Fruit fly (Drosophila melanogaster) whole organism, embryonic: ENCODE data around the gene Tbcc.

Source experiments
- CG8359 ChIP-seq: fragments of 200-800 bp; sonication (Bioruptor generic); optimal IDR thresholded peaks from 2 replicates; lab custom pipeline; 2017; ENCODE audit warnings: missing biosample characterization, mild to moderate bottlenecking, missing genetic modification characterization, borderline replicate concordance
- tap ChIP-seq: fragments of 200-800 bp; optimal IDR thresholded peaks from 3 replicates; lab custom pipeline; 2019; ENCODE audit warnings: missing biosample characterization, mild to moderate bottlenecking, missing genetic modification characterization, moderate library complexity

DNA sequence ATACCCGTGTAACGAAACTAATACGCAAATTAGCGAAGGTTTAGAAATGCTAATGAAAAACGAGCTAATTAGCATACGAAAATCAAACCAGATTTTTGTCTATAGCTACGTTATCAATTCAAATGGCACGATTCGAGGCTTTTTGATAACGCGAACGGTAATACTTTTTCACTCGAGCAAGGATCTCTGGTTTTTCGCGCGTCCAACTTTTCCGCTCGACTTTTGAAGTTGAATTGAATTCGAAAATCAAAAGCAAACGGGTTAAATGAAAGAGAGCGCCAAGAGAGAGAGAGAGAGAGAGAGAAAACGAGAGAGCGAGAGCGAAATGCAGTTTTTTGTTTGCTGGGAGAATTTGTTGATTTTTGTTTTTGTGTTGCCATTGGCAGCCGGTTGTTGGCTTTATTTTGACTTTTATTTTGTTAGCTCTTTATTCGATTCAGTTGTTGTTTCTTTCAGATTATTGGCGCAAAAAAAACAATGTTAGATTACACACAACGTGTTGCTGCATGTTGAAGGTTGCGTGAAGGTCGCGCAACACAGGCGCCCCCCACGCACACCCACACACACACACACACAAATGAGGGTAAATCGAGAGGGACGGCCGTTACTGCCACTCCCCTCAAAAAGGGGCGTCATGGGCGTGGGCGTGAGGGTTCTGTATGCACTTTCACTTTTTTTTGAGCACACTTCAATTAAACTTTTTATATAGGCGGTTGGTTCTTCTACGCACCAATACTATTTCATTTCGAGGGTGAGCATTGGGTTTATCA lies 9.7 kb upstream of the Tbcc start:
- no peak for TF ChIP-seq CG8359
- no peak for TF ChIP-seq tap
